Fruit fly (Drosophila melanogaster) whole organism, prepupa: ENCODE measurements around the gene Pop4.
A peak's percentile ranks its signal among the peaks of the same experiment; 100 is the strongest.

Experiments used
- CG10631 ChIP-seq: fragments of 200-800 bp; sonication (Bioruptor generic); optimal IDR thresholded peaks from 2 replicates; lab custom pipeline; 2016; ENCODE audit warnings: missing biosample characterization, missing genetic modification characterization
- CG10669 ChIP-seq: fragments of 200-800 bp; sonication (Bioruptor generic); optimal IDR thresholded peaks from 3 replicates; lab custom pipeline; 2018; ENCODE audit warnings: missing biosample characterization, mild to moderate bottlenecking, missing genetic modification characterization, moderate library complexity
- CG11294 ChIP-seq: fragments of 200-800 bp; sonication (Bioruptor generic); IDR thresholded peaks from 2 replicates; pipeline ENCODE4 v1.3.6; 2022; ENCODE audit warnings: missing biosample characterization, missing genetic modification characterization
- CG11762 ChIP-seq: fragments of 200-800 bp; sonication (Bioruptor generic); optimal IDR thresholded peaks from 3 replicates; lab custom pipeline; 2016; ENCODE audit warnings: missing biosample characterization, missing genetic modification characterization; ENCODE audit not compliant: insufficient read depth
- CG11902 ChIP-seq: fragments of 200-800 bp; sonication (Bioruptor generic); optimal IDR thresholded peaks from 3 replicates; lab custom pipeline; 2016; ENCODE audit warnings: missing biosample characterization, missing genetic modification characterization
- CG16779 ChIP-seq: fragments of 200-800 bp; sonication (Bioruptor generic); optimal IDR thresholded peaks from 3 replicates; lab custom pipeline; 2017; ENCODE audit warnings: missing biosample characterization, mild to moderate bottlenecking, missing genetic modification characterization
- CG3032 ChIP-seq: fragments of 200-800 bp; optimal IDR thresholded peaks from 2 replicates; lab custom pipeline; 2019; ENCODE audit warnings: missing biosample characterization, mild to moderate bottlenecking, missing genetic modification characterization, moderate library complexity
- CG31627 ChIP-seq: fragments of 200-800 bp; sonication (Bioruptor generic); optimal IDR thresholded peaks from 3 replicates; lab custom pipeline; 2016; ENCODE audit warnings: missing biosample characterization, missing genetic modification characterization
- CG32006 ChIP-seq: fragments of 200-800 bp; sonication (Bioruptor generic); optimal IDR thresholded peaks from 3 replicates; lab custom pipeline; 2017; ENCODE audit warnings: missing biosample characterization, mild to moderate bottlenecking, missing genetic modification characterization
- CG34406 ChIP-seq: fragments of 200-800 bp; sonication (Bioruptor generic); optimal IDR thresholded peaks from 3 replicates; lab custom pipeline; 2016; ENCODE audit warnings: missing biosample characterization, missing genetic modification characterization
- CG6276 ChIP-seq: fragments of 200-800 bp; sonication (Bioruptor generic); optimal IDR thresholded peaks from 2 replicates; lab custom pipeline; 2017; ENCODE audit warnings: missing biosample characterization, mild to moderate bottlenecking, missing genetic modification characterization
- CG6792 ChIP-seq: fragments of 200-800 bp; sonication (Bioruptor generic); optimal IDR thresholded peaks from 3 replicates; lab custom pipeline; 2016; ENCODE audit warnings: missing biosample characterization, missing genetic modification characterization
- CG6854 ChIP-seq: fragments of 200-800 bp; sonication (Bioruptor generic); optimal IDR thresholded peaks from 2 replicates; lab custom pipeline; 2017; ENCODE audit warnings: missing biosample characterization, mild to moderate bottlenecking, missing genetic modification characterization
- CG7368 ChIP-seq: fragments of 200-800 bp; sonication (Bioruptor generic); optimal IDR thresholded peaks from 3 replicates; lab custom pipeline; 2016; ENCODE audit warnings: missing biosample characterization, missing genetic modification characterization
- CG8119 ChIP-seq: fragments of 200-800 bp; sonication (Bioruptor generic); IDR thresholded peaks from 3 replicates; pipeline ENCODE4 v1.3.6; 2022; ENCODE audit warnings: missing biosample characterization, missing genetic modification characterization
- CG8319 ChIP-seq: fragments of 200-800 bp; sonication (Bioruptor generic); optimal IDR thresholded peaks from 3 replicates; lab custom pipeline; 2016; ENCODE audit warnings: missing biosample characterization, missing genetic modification characterization
- CG8632 ChIP-seq: fragments of 200-800 bp; sonication (Bioruptor generic); optimal IDR thresholded peaks from 3 replicates; lab custom pipeline; 2016; ENCODE audit warnings: missing biosample characterization, missing genetic modification characterization
- Eip75B ChIP-seq: fragments of 200-800 bp; sonication (Bioruptor generic); optimal IDR thresholded peaks from 3 replicates; lab custom pipeline; 2016; ENCODE audit warnings: missing biosample characterization, missing genetic modification characterization
- Eip78C ChIP-seq: fragments of 200-800 bp; sonication (Bioruptor generic); peaks from one replicate; lab custom pipeline; 2016; ENCODE audit warnings: missing biosample characterization, missing genetic modification characterization
- Ets21C ChIP-seq: fragments of 200-800 bp; sonication (Bioruptor generic); optimal IDR thresholded peaks from 3 replicates; lab custom pipeline; 2016; ENCODE audit warnings: missing biosample characterization, missing genetic modification characterization
- Ets96B ChIP-seq: fragments of 200-800 bp; optimal IDR thresholded peaks from 2 replicates; lab custom pipeline; 2019; ENCODE audit warnings: missing biosample characterization, mild to moderate bottlenecking, missing genetic modification characterization, moderate library complexity
- Lpt ChIP-seq: fragments of 200-800 bp; sonication (Bioruptor generic); optimal IDR thresholded peaks from 3 replicates; lab custom pipeline; 2016; ENCODE audit warnings: missing biosample characterization, missing genetic modification characterization
- Met ChIP-seq: fragments of 200-800 bp; sonication (Bioruptor generic); optimal IDR thresholded peaks from 3 replicates; lab custom pipeline; 2016; ENCODE audit warnings: missing biosample characterization, missing genetic modification characterization
- OdsH ChIP-seq: fragments of 200-800 bp; sonication (Bioruptor generic); optimal IDR thresholded peaks from 3 replicates; lab custom pipeline; 2016; ENCODE audit warnings: missing biosample characterization, missing genetic modification characterization
- Smox ChIP-seq: fragments of 200-800 bp; sonication (Bioruptor generic); optimal IDR thresholded peaks from 3 replicates; lab custom pipeline; 2016; ENCODE audit warnings: missing biosample characterization, missing genetic modification characterization
- Sox15 ChIP-seq: fragments of 200-800 bp; sonication (Bioruptor generic); optimal IDR thresholded peaks from 3 replicates; lab custom pipeline; 2016; ENCODE audit warnings: missing biosample characterization, missing genetic modification characterization
- achi ChIP-seq: fragments of 200-800 bp; sonication (Bioruptor generic); optimal IDR thresholded peaks from 3 replicates; lab custom pipeline; 2016; ENCODE audit warnings: missing biosample characterization, missing genetic modification characterization
- acj6 ChIP-seq: fragments of 200-800 bp; sonication (Bioruptor generic); optimal IDR thresholded peaks from 3 replicates; lab custom pipeline; 2016; ENCODE audit warnings: missing biosample characterization, missing genetic modification characterization
- cyc ChIP-seq: fragments of 200-800 bp; sonication (Bioruptor generic); optimal IDR thresholded peaks from 3 replicates; lab custom pipeline; 2016; ENCODE audit warnings: missing biosample characterization, missing genetic modification characterization
- dac ChIP-seq: fragments of 200-800 bp; sonication (Bioruptor generic); optimal IDR thresholded peaks from 2 replicates; lab custom pipeline; 2017; ENCODE audit warnings: missing biosample characterization, mild to moderate bottlenecking, missing genetic modification characterization
- dsx ChIP-seq: fragments of 200-800 bp; optimal IDR thresholded peaks from 3 replicates; lab custom pipeline; 2019; ENCODE audit warnings: missing biosample characterization, mild to moderate bottlenecking, missing genetic modification characterization, moderate library complexity; ENCODE audit not compliant: poor library complexity, severe bottlenecking
- esn ChIP-seq: fragments of 200-800 bp; sonication (Bioruptor generic); optimal IDR thresholded peaks from 2 replicates; lab custom pipeline; 2016; ENCODE audit warnings: missing biosample characterization, mild to moderate bottlenecking, missing genetic modification characterization, moderate library complexity
- fd85E ChIP-seq: fragments of 200-800 bp; sonication (Bioruptor generic); optimal IDR thresholded peaks from 3 replicates; lab custom pipeline; 2016; ENCODE audit warnings: missing biosample characterization, missing genetic modification characterization
- fkh ChIP-seq: fragments of 200-800 bp; sonication (Bioruptor generic); optimal IDR thresholded peaks from 3 replicates; lab custom pipeline; 2017; ENCODE audit warnings: missing biosample characterization, mild to moderate bottlenecking, missing genetic modification characterization, moderate library complexity
- net ChIP-seq: fragments of 200-800 bp; sonication (Bioruptor generic); optimal IDR thresholded peaks from 3 replicates; lab custom pipeline; 2016; ENCODE audit warnings: missing biosample characterization, missing genetic modification characterization
- salr ChIP-seq, 2 experiments: fragments of 200-800 bp; sonication (Bioruptor generic); optimal IDR thresholded peaks; 3 replicates each; lab custom pipeline; 2016 to 2018; ENCODE audit warnings: missing biosample characterization in 2 of 2, missing genetic modification characterization in 2 of 2, mild to moderate bottlenecking in 1 of 2
- topi ChIP-seq: fragments of 200-800 bp; sonication (Bioruptor generic); optimal IDR thresholded peaks from 3 replicates; lab custom pipeline; 2016; ENCODE audit warnings: missing biosample characterization, missing genetic modification characterization
- vri ChIP-seq: fragments of 200-800 bp; sonication (Bioruptor generic); optimal IDR thresholded peaks from 3 replicates; lab custom pipeline; 2016; ENCODE audit warnings: missing biosample characterization, mild to moderate bottlenecking, missing genetic modification characterization

Gene Pop4

DNA sequence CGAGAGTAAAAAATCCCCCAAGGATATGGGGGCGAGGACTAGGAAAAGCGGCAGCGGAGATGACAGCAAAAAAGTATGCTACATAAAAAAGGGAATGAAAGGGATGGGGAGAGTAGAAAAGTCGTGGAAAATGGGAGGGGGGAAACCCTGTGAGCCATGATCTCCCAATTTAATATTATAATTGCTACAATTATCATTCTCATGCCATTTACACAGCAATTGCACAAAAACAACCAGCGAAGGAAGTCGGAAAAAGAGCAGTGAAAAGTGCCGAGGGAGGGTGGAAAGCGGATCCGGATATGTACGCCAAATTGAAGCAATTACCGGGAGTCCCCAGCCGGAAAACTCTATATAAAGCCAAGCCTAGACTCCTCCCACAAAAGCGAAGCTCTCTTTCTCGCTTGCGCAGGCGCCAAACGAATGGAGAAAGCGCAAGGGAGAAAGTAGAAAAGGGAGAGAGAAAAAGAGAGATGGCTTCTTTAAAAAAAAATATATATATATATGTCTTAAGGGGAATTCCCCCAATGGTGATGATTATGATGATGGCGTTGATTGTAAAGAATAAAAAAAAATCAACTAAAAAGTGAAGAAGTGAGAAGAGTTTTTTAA is 9.9 kb downstream of the Pop4 start:
- no peak for TF ChIP-seq Ets96B
- no peak for TF ChIP-seq dac (GFP tag; lab: Kevin White, UChicago)
- no peak for TF ChIP-seq CG16779 (tag; lab: Kevin White, UChicago)
- no peak for TF ChIP-seq Met (GFP tag; lab: Kevin White, UChicago)
- no peak for TF ChIP-seq Sox15
- TF ChIP-seq cyc (GFP tag; lab: Kevin White, UChicago), result no peak
- no peak for TF ChIP-seq achi (GFP tag; lab: Kevin White, UChicago)
- no peak for TF ChIP-seq CG6276 (GFP tag; lab: Kevin White, UChicago)
- TF ChIP-seq Smox (GFP tag; lab: Kevin White, UChicago), result no peak
- TF ChIP-seq Ets21C (GFP tag; lab: Kevin White, UChicago), result no peak
- no peak for TF ChIP-seq CG8119 (GFP tag; lab: Robert Waterston, UW)
- no peak for TF ChIP-seq CG32006 (GFP tag; lab: Kevin White, UChicago)
- TF ChIP-seq CG3032 (tag; lab: Kevin White, UChicago), result no peak

DNA sequence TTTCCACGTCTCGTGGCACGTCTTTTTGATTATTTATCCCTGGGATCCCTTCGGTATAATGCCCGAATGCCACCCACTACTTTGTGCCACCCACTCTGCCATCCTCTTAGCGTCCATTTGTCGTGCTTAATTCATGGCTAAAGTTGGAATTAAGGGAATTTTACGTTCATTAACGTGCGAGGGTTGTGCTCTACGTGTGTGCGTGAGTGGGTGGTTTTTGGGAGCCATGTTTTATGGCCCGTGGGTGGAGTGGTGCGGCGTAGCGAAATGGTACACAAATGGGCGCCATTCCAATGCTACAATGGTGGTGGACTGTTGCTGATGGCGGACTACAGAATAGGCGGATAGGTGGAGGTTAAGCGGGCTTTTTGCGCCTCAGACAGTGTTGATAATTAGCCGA is 11.2 kb downstream of the Pop4 start:
- TF ChIP-seq CG6276 (GFP tag; lab: Kevin White, UChicago) (no peak), topi (GFP tag; lab: Kevin White, UChicago) (no peak), CG10631 (GFP tag; lab: Kevin White, UChicago) (no peak), CG11902 (no peak), CG6792 (GFP tag; lab: Kevin White, UChicago) (no peak), dsx (GFP tag; lab: Kevin White, UChicago) (no peak), Smox (GFP tag; lab: Kevin White, UChicago) (no peak), CG10669 (GFP tag; lab: Kevin White, UChicago) (no peak), acj6 (GFP tag; lab: Kevin White, UChicago) (no peak), CG34406 (GFP tag; lab: Kevin White, UChicago) (no peak), fd85E (no peak), CG31627 (GFP tag; lab: Kevin White, UChicago) (no peak), achi (GFP tag; lab: Kevin White, UChicago) (no peak), net (GFP tag; lab: Kevin White, UChicago) (no peak), salr (GFP tag; optimal IDR thresholded peaks at IDR 0.05; lab: Kevin White, UChicago) (no peak), Eip75B (GFP tag; lab: Kevin White, UChicago) (no peak), OdsH (GFP tag; lab: Kevin White, UChicago) (no peak)

DNA sequence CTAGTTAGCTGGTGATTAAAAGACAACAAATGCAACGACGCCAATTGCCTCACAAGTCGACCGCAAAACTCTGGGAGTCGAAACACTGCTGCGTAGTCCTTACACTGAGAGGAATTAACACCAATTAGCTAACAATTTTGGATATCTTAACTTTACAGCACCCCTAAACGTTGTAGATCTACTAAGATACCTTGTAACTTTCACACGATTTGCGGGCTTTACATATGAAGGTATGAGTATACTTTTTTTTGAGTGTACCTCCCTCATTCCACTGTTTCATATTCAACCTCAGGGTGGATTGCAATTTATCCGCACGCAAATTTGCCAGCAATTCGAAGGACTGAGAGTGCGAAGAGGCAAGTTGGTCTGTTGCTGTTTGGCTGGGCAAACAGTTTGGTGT is 14.9 kb downstream of the Pop4 start:
- TF ChIP-seq Ets21C (GFP tag; lab: Kevin White, UChicago) (no peak), cyc (GFP tag; lab: Kevin White, UChicago) (no peak), fkh (GFP tag; lab: Kevin White, UChicago) (no peak), esn (peak; percentile 23), CG6854 (GFP tag; lab: Kevin White, UChicago) (no peak), CG31627 (GFP tag; lab: Kevin White, UChicago) (peak; percentile 17), Lpt (GFP tag; lab: Kevin White, UChicago) (no peak), CG11762 (no peak), achi (GFP tag; lab: Kevin White, UChicago) (no peak), vri (no peak), CG11294 (no peak), Eip78C (GFP tag; lab: Kevin White, UChicago) (peak; percentile 51), dac (GFP tag; lab: Kevin White, UChicago) (no peak), CG8632 (no peak), CG8319 (GFP tag; lab: Kevin White, UChicago) (no peak), CG7368 (GFP tag; lab: Kevin White, UChicago) (no peak)
